Worm (Caenorhabditis elegans): ENCODE measurements around the gene F01G12.18.

Gene F01G12.18

ce11 chrX:16381115-16381514 is 17.2 kb downstream of the F01G12.18 start:
- no peak for TF ChIP-seq snpc-4 (tag; optimal IDR thresholded peaks at IDR 0.05)
- TF ChIP-seq zip-8 (tag; optimal IDR thresholded peaks at IDR 0.05), result no peak
- no peak for TF ChIP-seq unc-120 (tag; optimal IDR thresholded peaks at IDR 0.05; ENCODE audit: poor library complexity, severe bottlenecking)
- no peak for TF ChIP-seq bed-3 (GFP tag; optimal IDR thresholded peaks at IDR 0.05)
- no peak for TF ChIP-seq mls-2 (tag; optimal IDR thresholded peaks at IDR 0.05)
- TF ChIP-seq unc-39 (tag; optimal IDR thresholded peaks at IDR 0.05), result no peak
- TF ChIP-seq nhr-28 (tag; optimal IDR thresholded peaks at IDR 0.05), result no peak
- no peak for TF ChIP-seq sem-2 (GFP tag; optimal IDR thresholded peaks at IDR 0.05)
- no peak for TF ChIP-seq tbx-8 (GFP tag; optimal IDR thresholded peaks at IDR 0.05)
- no peak for TF ChIP-seq drap-1 (GFP tag; optimal IDR thresholded peaks at IDR 0.05)
- TF ChIP-seq unc-62 (GFP tag; optimal IDR thresholded peaks at IDR 0.05), result no peak

- TF ChIP-seq lin-13 (tag; optimal IDR thresholded peaks at IDR 0.05) (no peak), lin-32 (GFP tag; optimal IDR thresholded peaks at IDR 0.05) (no peak), lsy-2 (tag; optimal IDR thresholded peaks at IDR 0.05) (no peak), drap-1 (GFP tag; optimal IDR thresholded peaks at IDR 0.05) (peak; percentile 42), unc-120 (tag; optimal IDR thresholded peaks at IDR 0.05; ENCODE audit: poor library complexity, severe bottlenecking) (peak; percentile 77), sptf-1 (tag; optimal IDR thresholded peaks at IDR 0.05) (peak; percentile 67), cnd-1 (tag; optimal IDR thresholded peaks at IDR 0.05) (peak; percentile 14), ham-2 (GFP tag; optimal IDR thresholded peaks at IDR 0.05) (peak; percentile 35)
Observed at ce11 chrX:16377903-16378302, 20.4 kb downstream of the F01G12.18 start.

ce11 chrX:16375807-16376638 is 22.2 kb downstream of the F01G12.18 start, which contains the start of gene sur-7:
TSS of gene sur-7 (plus strand) at chrX:16376588.
- no peak for TF ChIP-seq drap-1 (GFP tag; optimal IDR thresholded peaks at IDR 0.05)
- no peak for TF ChIP-seq sem-2 (GFP tag; optimal IDR thresholded peaks at IDR 0.05)
- no peak for TF ChIP-seq bed-3 (GFP tag; optimal IDR thresholded peaks at IDR 0.05)
- no peak for TF ChIP-seq ceh-43 (GFP tag; optimal IDR thresholded peaks at IDR 0.05)
- no peak for TF ChIP-seq unc-62 (GFP tag; optimal IDR thresholded peaks at IDR 0.05)
- no peak for TF ChIP-seq unc-120 (tag; optimal IDR thresholded peaks at IDR 0.05; ENCODE audit: poor library complexity, severe bottlenecking)
- no peak for TF ChIP-seq unc-39 (tag; optimal IDR thresholded peaks at IDR 0.05)
- TF ChIP-seq blmp-1 (tag; optimal IDR thresholded peaks at IDR 0.05), result no peak
- TF ChIP-seq nhr-76 (tag; optimal IDR thresholded peaks at IDR 0.05), result no peak
- TF ChIP-seq nhr-12 (tag; optimal IDR thresholded peaks at IDR 0.05), result no peak
- TF ChIP-seq flh-1 (GFP tag; optimal IDR thresholded peaks at IDR 0.05), result no peak
- no peak for TF ChIP-seq elt-1 (tag; optimal IDR thresholded peaks at IDR 0.05; ENCODE audit: borderline replicate concordance, insufficient read depth)
- TF ChIP-seq sptf-1 (tag; optimal IDR thresholded peaks at IDR 0.05), result no peak
- TF ChIP-seq ceh-39 (tag; optimal IDR thresholded peaks at IDR 0.05), result no peak
- TF ChIP-seq mls-2 (tag; optimal IDR thresholded peaks at IDR 0.05), result no peak
- TF ChIP-seq nhr-28 (tag; optimal IDR thresholded peaks at IDR 0.05), result no peak
- TF ChIP-seq ceh-83 (GFP tag; optimal IDR thresholded peaks at IDR 0.05), result no peak
- TF ChIP-seq ztf-11 (tag; optimal IDR thresholded peaks at IDR 0.05), result no peak

- TF ChIP-seq nhr-12 (tag; optimal IDR thresholded peaks at IDR 0.05), result no peak
- TF ChIP-seq blmp-1 (tag; optimal IDR thresholded peaks at IDR 0.05), result no peak
- TF ChIP-seq ham-2 (GFP tag; optimal IDR thresholded peaks at IDR 0.05), result no peak
- TF ChIP-seq ceh-39 (tag; optimal IDR thresholded peaks at IDR 0.05), result no peak
- TF ChIP-seq lin-13 (tag; optimal IDR thresholded peaks at IDR 0.05), result no peak
- no peak for TF ChIP-seq unc-39 (tag; optimal IDR thresholded peaks at IDR 0.05)
- TF ChIP-seq drap-1 (GFP tag; optimal IDR thresholded peaks at IDR 0.05), result no peak
- no peak for TF ChIP-seq M03D4.4 (tag; optimal IDR thresholded peaks at IDR 0.05)
- TF ChIP-seq lin-32 (GFP tag; optimal IDR thresholded peaks at IDR 0.05), result no peak
- no peak for TF ChIP-seq zip-8 (tag; optimal IDR thresholded peaks at IDR 0.05)
- no peak for TF ChIP-seq unc-62 (GFP tag; optimal IDR thresholded peaks at IDR 0.05)
- TF ChIP-seq nhr-28 (tag; optimal IDR thresholded peaks at IDR 0.05), result no peak
Observed at ce11 chrX:16369454-16369853, 28.8 kb downstream of the F01G12.18 start.

- TF ChIP-seq sem-2 (GFP tag; optimal IDR thresholded peaks at IDR 0.05) (no peak), mep-1 (tag; optimal IDR thresholded peaks at IDR 0.05) (no peak), nhr-2 (tag; optimal IDR thresholded peaks at IDR 0.05) (no peak), nhr-237 (tag; optimal IDR thresholded peaks at IDR 0.05) (no peak), unc-39 (tag; optimal IDR thresholded peaks at IDR 0.05) (no peak), lsy-2 (tag; optimal IDR thresholded peaks at IDR 0.05) (no peak), nhr-12 (tag; optimal IDR thresholded peaks at IDR 0.05) (no peak), drap-1 (GFP tag; optimal IDR thresholded peaks at IDR 0.05) (no peak), flh-1 (GFP tag; optimal IDR thresholded peaks at IDR 0.05) (no peak)
Observed at ce11 chrX:16368969-16369368, 29.3 kb downstream of the F01G12.18 start.
